Worm (Caenorhabditis elegans): ENCODE data around the gene F16F9.3.

The F16F9.3 gene

ce11 chrX:8423199-8423598 lies 34.2 kb upstream of the F16F9.3 start:
- TF ChIP-seq R02D3.7 (tag; optimal IDR thresholded peaks at IDR 0.05) (no peak), fos-1 (tag; optimal IDR thresholded peaks at IDR 0.05) (no peak), lin-39 (tag; optimal IDR thresholded peaks at IDR 0.05) (no peak), nhr-237 (tag; optimal IDR thresholded peaks at IDR 0.05) (no peak), unc-55 (GFP tag; optimal IDR thresholded peaks at IDR 0.05) (no peak), Y55F3AM.14 (GFP tag; optimal IDR thresholded peaks at IDR 0.05) (no peak), zag-1 (tag; optimal IDR thresholded peaks at IDR 0.05) (no peak), lin-11 (tag; optimal IDR thresholded peaks at IDR 0.05) (no peak), lsy-2 (tag; optimal IDR thresholded peaks at IDR 0.05) (no peak)

DNA sequence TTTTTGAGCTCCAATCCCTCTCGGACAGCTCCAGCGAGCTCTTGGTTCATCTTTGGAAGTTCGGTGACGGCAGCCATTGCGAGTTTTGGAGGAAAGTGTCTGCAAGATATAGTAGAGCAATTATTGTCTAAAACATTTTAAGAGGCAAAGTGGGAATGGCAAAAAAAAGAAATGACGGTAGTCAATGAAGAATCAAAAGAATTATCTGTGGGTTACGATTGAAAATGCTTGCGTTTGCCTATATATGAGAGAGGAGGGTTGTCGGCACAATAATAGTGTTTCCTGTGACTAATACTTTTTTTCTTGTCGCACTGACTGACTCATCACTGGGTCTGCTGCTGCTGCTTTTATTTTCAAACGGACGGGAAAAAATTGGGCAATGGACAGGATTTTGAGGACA lies 33.8 kb upstream of the F16F9.3 start, which contains the start of gene tth-1:
TSS of gene tth-1 (minus strand) at position 101 of the 400 bp plus-strand sequence.
- TF ChIP-seq crh-2 (tag; optimal IDR thresholded peaks at IDR 0.05) (no peak), nhr-6 (tag; optimal IDR thresholded peaks at IDR 0.05) (no peak), gmeb-1 (tag; optimal IDR thresholded peaks at IDR 0.05) (no peak), egl-27 (tag; optimal IDR thresholded peaks at IDR 0.05) (no peak), sem-4 (tag; optimal IDR thresholded peaks at IDR 0.05) (no peak), nhr-129 (tag; optimal IDR thresholded peaks at IDR 0.05) (no peak), mdl-1 (tag; optimal IDR thresholded peaks at IDR 0.05) (no peak), lin-13 (GFP tag; optimal IDR thresholded peaks at IDR 0.05) (no peak), unc-39 (tag; optimal IDR thresholded peaks at IDR 0.05) (no peak), ZK546.5 (tag; optimal IDR thresholded peaks at IDR 0.05) (no peak), ztf-11 (tag; optimal IDR thresholded peaks at IDR 0.05) (no peak), Y55F3AM.14 (GFP tag; optimal IDR thresholded peaks at IDR 0.05) (no peak), R02D3.7 (tag; optimal IDR thresholded peaks at IDR 0.05) (no peak), unc-62 (GFP tag; optimal IDR thresholded peaks at IDR 0.05) (no peak), ceh-82 (tag; optimal IDR thresholded peaks at IDR 0.05) (no peak), sma-3 (GFP tag; optimal IDR thresholded peaks at IDR 0.05) (no peak), zag-1 (tag; optimal IDR thresholded peaks at IDR 0.05) (no peak), dmd-4 (tag; optimal IDR thresholded peaks at IDR 0.05) (no peak)

ce11 chrX:8424286-8424685 lies 33.1 kb upstream of the F16F9.3 start:
- TF ChIP-seq nhr-6 (tag; optimal IDR thresholded peaks at IDR 0.05) (no peak), sma-9 (GFP tag; optimal IDR thresholded peaks at IDR 0.05) (no peak), sma-9 (tag; optimal IDR thresholded peaks at IDR 0.05) (no peak), peb-1 (tag; optimal IDR thresholded peaks at IDR 0.05) (no peak), mbf-1 (tag; optimal IDR thresholded peaks at IDR 0.05) (no peak), C34F6.9 (tag; optimal IDR thresholded peaks at IDR 0.05) (no peak), ceh-82 (tag; optimal IDR thresholded peaks at IDR 0.05) (no peak), R02D3.7 (tag; optimal IDR thresholded peaks at IDR 0.05) (no peak), lsy-2 (tag; optimal IDR thresholded peaks at IDR 0.05) (no peak), unc-62 (GFP tag; optimal IDR thresholded peaks at IDR 0.05) (no peak), ama-1 (optimal IDR thresholded peaks at IDR 0.05) (no peak)

- no peak for TF ChIP-seq dmd-4 (tag; optimal IDR thresholded peaks at IDR 0.05)
- no peak for TF ChIP-seq ama-1 (optimal IDR thresholded peaks at IDR 0.05)
- TF ChIP-seq mab-5 (tag; optimal IDR thresholded peaks at IDR 0.05): no peak
- TF ChIP-seq nhr-21 (tag; optimal IDR thresholded peaks at IDR 0.05): no peak
- TF ChIP-seq lin-39 (tag; optimal IDR thresholded peaks at IDR 0.05): no peak
Observed at ce11 chrX:8426160-8426712, 31.2 kb upstream of the F16F9.3 start.

- TF ChIP-seq fos-1 (tag; optimal IDR thresholded peaks at IDR 0.05) (peak; percentile 42), ceh-16 (tag; optimal IDR thresholded peaks at IDR 0.05) (no peak), ceh-82 (tag; optimal IDR thresholded peaks at IDR 0.05) (no peak), ama-1 (optimal IDR thresholded peaks at IDR 0.05) (no peak)
Observed at ce11 chrX:8428319-8428888, 29.0 kb upstream of the F16F9.3 start, which contains the start of gene F08F1.3. Gene F08F1.3, plus strand, starts transcription at chrX:8428838.

DNA sequence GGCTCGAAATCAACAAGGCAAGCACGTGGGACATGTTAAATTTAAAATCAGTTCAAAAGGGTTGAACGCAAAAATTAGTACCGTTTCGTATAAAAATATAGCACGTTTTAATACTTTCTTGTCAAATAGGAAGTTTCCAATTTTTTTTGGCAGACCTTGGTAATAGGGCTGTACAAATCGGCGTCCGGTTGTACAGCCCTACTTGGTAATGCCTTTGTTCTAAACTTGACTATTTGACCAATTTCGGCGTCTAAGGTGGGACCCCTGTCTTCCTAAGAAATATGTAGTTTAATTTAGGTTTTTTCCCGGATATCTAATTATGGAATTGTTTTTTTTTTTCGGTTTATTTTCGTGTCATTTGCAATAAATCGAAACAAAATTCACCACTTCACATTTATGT lies 27.9 kb upstream of the F16F9.3 start:
- TF ChIP-seq nhr-77 (tag; optimal IDR thresholded peaks at IDR 0.05): no peak
- TF ChIP-seq nhr-129 (tag; optimal IDR thresholded peaks at IDR 0.05): no peak
- no peak for TF ChIP-seq lin-39 (tag; optimal IDR thresholded peaks at IDR 0.05)
- no peak for TF ChIP-seq mbf-1 (tag; optimal IDR thresholded peaks at IDR 0.05)

All from whole organism, L2 larva.